Fruit fly (Drosophila melanogaster) whole organism, embryonic: ENCODE data around the gene CG9628.

Source experiments
- Bgb ChIP-seq: fragments of 200-800 bp; sonication (Bioruptor generic); IDR thresholded peaks from 2 replicates; pipeline ENCODE4 v1.3.6; 2022; ENCODE audit warnings: missing biosample characterization, missing genetic modification characterization; ENCODE audit not compliant: partially characterized antibody
- CG10267 ChIP-seq: fragments of 200-800 bp; sonication (Bioruptor generic); optimal IDR thresholded peaks from 2 replicates; lab custom pipeline; 2018; ENCODE audit warnings: missing biosample characterization, mild to moderate bottlenecking, missing genetic modification characterization, moderate library complexity
- CG11093 ChIP-seq: fragments of 200-800 bp; sonication (Bioruptor generic); IDR thresholded peaks from 3 replicates; pipeline ENCODE4 v1.3.6; 2022; ENCODE audit warnings: missing biosample characterization, missing genetic modification characterization
- CG11695 ChIP-seq: fragments of 200-800 bp; sonication (Bioruptor generic); IDR thresholded peaks from 3 replicates; pipeline ENCODE4 v1.3.6; 2022; ENCODE audit warnings: missing biosample characterization, missing genetic modification characterization
- CG12219 ChIP-seq: fragments of 200-800 bp; sonication (Bioruptor generic); optimal IDR thresholded peaks from 3 replicates; lab custom pipeline; 2018; ENCODE audit warnings: missing biosample characterization, mild to moderate bottlenecking, missing genetic modification characterization
- CG12769 ChIP-seq: fragments of 200-800 bp; sonication (Bioruptor generic); optimal IDR thresholded peaks from 2 replicates; lab custom pipeline; 2019; ENCODE audit warnings: missing biosample characterization, mild to moderate bottlenecking, missing genetic modification characterization, moderate library complexity
- CG15073 ChIP-seq: fragments of 200-800 bp; sonication (Bioruptor generic); optimal IDR thresholded peaks from 2 replicates; lab custom pipeline; 2016; ENCODE audit warnings: missing biosample characterization, missing genetic modification characterization
- CG15696 ChIP-seq: fragments of 200-800 bp; sonication (Bioruptor generic); optimal IDR thresholded peaks from 2 replicates; lab custom pipeline; 2019; ENCODE audit warnings: missing biosample characterization, mild to moderate bottlenecking, missing genetic modification characterization, moderate library complexity
- CG1602 ChIP-seq: fragments of 200-800 bp; sonication (Bioruptor generic); optimal IDR thresholded peaks from 3 replicates; lab custom pipeline; 2016; ENCODE audit warnings: missing biosample characterization, missing genetic modification characterization
- CG16863 ChIP-seq: fragments of 200-800 bp; sonication (Bioruptor generic); optimal IDR thresholded peaks from 3 replicates; lab custom pipeline; 2016; ENCODE audit warnings: missing biosample characterization, missing genetic modification characterization
- CG17829 ChIP-seq: fragments of 200-800 bp; optimal IDR thresholded peaks from 2 replicates; lab custom pipeline; 2019; ENCODE audit warnings: missing biosample characterization, mild to moderate bottlenecking, missing genetic modification characterization, moderate library complexity
- CG1832 ChIP-seq: fragments of 200-800 bp; sonication (Bioruptor generic); optimal IDR thresholded peaks from 2 replicates; lab custom pipeline; 2017; ENCODE audit warnings: missing biosample characterization, mild to moderate bottlenecking, missing genetic modification characterization, inconsistent platforms
- CG3065 ChIP-seq: fragments of 200-800 bp; sonication (Bioruptor generic); optimal IDR thresholded peaks from 2 replicates; lab custom pipeline; 2016; ENCODE audit warnings: missing biosample characterization, missing genetic modification characterization
- CG4707 ChIP-seq: fragments of 200-800 bp; sonication (Bioruptor generic); optimal IDR thresholded peaks from 2 replicates; lab custom pipeline; 2018; ENCODE audit warnings: missing biosample characterization, mild to moderate bottlenecking, missing genetic modification characterization, moderate library complexity
- CG5180 ChIP-seq: fragments of 200-800 bp; sonication (Bioruptor generic); optimal IDR thresholded peaks from 3 replicates; lab custom pipeline; 2017; ENCODE audit warnings: missing biosample characterization, missing genetic modification characterization, mild to moderate bottlenecking, moderate library complexity, missing genetic modification reagents
- CG7928 ChIP-seq: fragments of 200-800 bp; sonication (Bioruptor generic); optimal IDR thresholded peaks from 2 replicates; lab custom pipeline; 2017; ENCODE audit warnings: missing biosample characterization, mild to moderate bottlenecking, missing genetic modification characterization
- CG9817 ChIP-seq: fragments of 200-800 bp; sonication (Bioruptor generic); optimal IDR thresholded peaks from 2 replicates; lab custom pipeline; 2018; ENCODE audit warnings: missing biosample characterization, mild to moderate bottlenecking, missing genetic modification characterization, moderate library complexity
- CkIIα-i1 ChIP-seq: fragments of 200-800 bp; sonication (Bioruptor generic); IDR thresholded peaks from 2 replicates; pipeline ENCODE4 v1.3.6; 2022; ENCODE audit warnings: missing biosample characterization, missing genetic modification characterization
- D ChIP-seq, 2 experiments: fragments of 200-800 bp in 1 of 2; fragments of >200 bp in 1 of 2; sonication (Bioruptor generic) in 1 of 2; optimal IDR thresholded peaks; 2 replicates in 1 of 2; 3 replicates in 1 of 2; lab custom pipeline; 2017; ENCODE audit warnings: mild to moderate bottlenecking in 1 of 2, missing biosample characterization in 1 of 2, missing genetic modification characterization in 1 of 2, missing genetic modification reagents in 1 of 2
- Doc2 ChIP-seq: fragments of 200-800 bp; sonication (Bioruptor generic); IDR thresholded peaks from 2 replicates; pipeline ENCODE4 v1.3.6; 2022; ENCODE audit warnings: missing biosample characterization, missing genetic modification characterization
- HmgD ChIP-seq: fragments of 200-800 bp; sonication (Bioruptor generic); optimal IDR thresholded peaks from 3 replicates; lab custom pipeline; 2016; ENCODE audit warnings: missing biosample characterization, missing genetic modification characterization
- HmgZ ChIP-seq: fragments of 200-800 bp; sonication (Bioruptor generic); optimal IDR thresholded peaks from 2 replicates; lab custom pipeline; 2018; ENCODE audit warnings: missing biosample characterization, mild to moderate bottlenecking, missing genetic modification characterization
- Max ChIP-seq: fragments of 200-800 bp; sonication (Bioruptor generic); optimal IDR thresholded peaks from 2 replicates; lab custom pipeline; 2016; ENCODE audit warnings: missing biosample characterization, mild to moderate bottlenecking, missing genetic modification characterization
- Mes4 ChIP-seq: fragments of 200-800 bp; sonication (Bioruptor generic); optimal IDR thresholded peaks from 2 replicates; lab custom pipeline; 2016; ENCODE audit warnings: missing biosample characterization, missing genetic modification characterization
- Mrtf ChIP-seq: fragments of 200-800 bp; sonication (Bioruptor generic); IDR thresholded peaks from 3 replicates; pipeline ENCODE4 v1.3.6; 2022; ENCODE audit warnings: missing biosample characterization, missing genetic modification characterization
- Six4 ChIP-seq: fragments of 200-800 bp; sonication (Bioruptor generic); optimal IDR thresholded peaks from 2 replicates; lab custom pipeline; 2016; ENCODE audit warnings: missing biosample characterization, missing genetic modification characterization
- Sry-β ChIP-seq: fragments of 200-800 bp; sonication (Bioruptor generic); optimal IDR thresholded peaks from 2 replicates; lab custom pipeline; 2018; ENCODE audit warnings: missing biosample characterization, mild to moderate bottlenecking, missing genetic modification characterization, moderate library complexity
- TFAM ChIP-seq: fragments of 200-800 bp; sonication (Bioruptor generic); optimal IDR thresholded peaks from 2 replicates; lab custom pipeline; 2017; ENCODE audit warnings: missing biosample characterization, missing genetic modification characterization, inconsistent platforms
- Tbp ChIP-seq: fragments of >200 bp; optimal IDR thresholded peaks from 2 replicates; lab custom pipeline; 2018; ENCODE audit warnings: missing biosample characterization, missing genetic modification characterization
- bbx ChIP-seq: fragments of 200-800 bp; sonication (Bioruptor generic); IDR thresholded peaks from 2 replicates; pipeline ENCODE4 v1.3.6; 2022; ENCODE audit warnings: missing biosample characterization, missing genetic modification characterization; ENCODE audit not compliant: partially characterized antibody
- bowl ChIP-seq: fragments of 200-800 bp; sonication (Bioruptor generic); IDR thresholded peaks from 2 replicates; pipeline ENCODE4 v1.3.6; 2022; ENCODE audit warnings: missing biosample characterization, missing genetic modification characterization
- disco-r ChIP-seq: fragments of 200-800 bp; sonication (Bioruptor generic); optimal IDR thresholded peaks from 2 replicates; lab custom pipeline; 2016; ENCODE audit warnings: missing biosample characterization, missing genetic modification characterization
- fu2 ChIP-seq: fragments of 200-800 bp; sonication (Bioruptor generic); optimal IDR thresholded peaks from 2 replicates; lab custom pipeline; 2016; ENCODE audit warnings: missing biosample characterization, missing genetic modification characterization
- gem ChIP-seq: fragments of 200-800 bp; sonication (Bioruptor generic); optimal IDR thresholded peaks from 2 replicates; lab custom pipeline; 2019; ENCODE audit warnings: missing biosample characterization, mild to moderate bottlenecking, missing genetic modification characterization, moderate library complexity
- grn ChIP-seq: fragments of 200-800 bp; sonication (Bioruptor generic); optimal IDR thresholded peaks from 3 replicates; lab custom pipeline; 2017; ENCODE audit warnings: missing biosample characterization, missing genetic modification characterization
- gt ChIP-seq: fragments of 200-800 bp; sonication (Bioruptor generic); IDR thresholded peaks from 2 replicates; pipeline ENCODE4 v1.3.6; 2022; ENCODE audit warnings: missing biosample characterization, missing genetic modification characterization
- hb ChIP-seq: fragments of 200-800 bp; sonication (Bioruptor generic); IDR thresholded peaks from 3 replicates; pipeline ENCODE4 v1.3.6; 2022; ENCODE audit warnings: missing biosample characterization, missing genetic modification characterization; ENCODE audit not compliant: partially characterized antibody
- knrl ChIP-seq: fragments of 200-800 bp; sonication (Bioruptor generic); IDR thresholded peaks from 3 replicates; pipeline ENCODE4 v1.3.6; 2022; ENCODE audit warnings: missing biosample characterization, missing genetic modification characterization; ENCODE audit not compliant: partially characterized antibody
- lola ChIP-seq, 3 experiments: fragments of >200 bp in 2 of 3; fragments of 200-800 bp in 1 of 3; sonication (Bioruptor generic) in 1 of 3; optimal IDR thresholded peaks; 2 replicates each; lab custom pipeline; 2017 to 2019; ENCODE audit warnings: missing biosample characterization in 3 of 3, missing genetic modification characterization in 3 of 3, mild to moderate bottlenecking in 1 of 3, moderate library complexity in 1 of 3
- maf-S ChIP-seq: fragments of 200-800 bp; sonication (Bioruptor generic); optimal IDR thresholded peaks from 2 replicates; lab custom pipeline; 2016; ENCODE audit warnings: missing biosample characterization, missing genetic modification characterization
- onecut ChIP-seq: fragments of 200-800 bp; sonication (Bioruptor generic); IDR thresholded peaks from 2 replicates; pipeline ENCODE4 v1.3.6; 2022; ENCODE audit warnings: missing biosample characterization, missing genetic modification characterization
- pros ChIP-seq: fragments of 200-800 bp; sonication (Bioruptor generic); optimal IDR thresholded peaks from 3 replicates; lab custom pipeline; 2019; ENCODE audit warnings: missing biosample characterization, mild to moderate bottlenecking, missing genetic modification characterization, moderate library complexity
- sd ChIP-seq: fragments of 200-800 bp; sonication (Bioruptor generic); optimal IDR thresholded peaks from 3 replicates; lab custom pipeline; 2018; ENCODE audit warnings: missing biosample characterization, mild to moderate bottlenecking, missing genetic modification characterization, moderate library complexity
- sens ChIP-seq: fragments of 200-800 bp; sonication (Bioruptor generic); peaks from one replicate; lab custom pipeline; 2016; ENCODE audit warnings: missing biosample characterization, missing genetic modification characterization
- sens-2 ChIP-seq: fragments of 200-800 bp; sonication (Bioruptor generic); IDR thresholded peaks from 2 replicates; pipeline ENCODE4 v1.3.6; 2022; ENCODE audit warnings: missing biosample characterization, missing genetic modification characterization
- sima ChIP-seq: fragments of 200-800 bp; sonication (Bioruptor generic); optimal IDR thresholded peaks from 2 replicates; lab custom pipeline; 2016; ENCODE audit warnings: missing biosample characterization, missing genetic modification characterization
- sna ChIP-seq: fragments of 200-800 bp; sonication (Bioruptor generic); IDR thresholded peaks from 2 replicates; pipeline ENCODE4 v1.3.6; 2022; ENCODE audit warnings: missing biosample characterization, missing genetic modification characterization; ENCODE audit not compliant: partially characterized antibody
- tup ChIP-seq: fragments of 200-800 bp; sonication (Bioruptor generic); optimal IDR thresholded peaks from 2 replicates; lab custom pipeline; 2016; ENCODE audit warnings: missing biosample characterization, mild to moderate bottlenecking, missing genetic modification characterization, moderate library complexity
- z ChIP-seq: fragments of 200-800 bp; sonication (Bioruptor generic); IDR thresholded peaks from 3 replicates; pipeline ENCODE4 v1.3.6; 2022; ENCODE audit warnings: missing biosample characterization, missing genetic modification characterization

Gene CG9628

dm6 chr3L:14665802-14666351 is 43.3 kb downstream of the CG9628 start (continued):
- no peak for TF ChIP-seq z (GFP tag; lab: Robert Waterston, UW)
- TF ChIP-seq bbx (GFP tag; lab: Robert Waterston, UW) = 0 out of 2 replicates have a peak, but pooled peaks have one; percentile 11
- no peak for TF ChIP-seq knrl (GFP tag; lab: Robert Waterston, UW)
- no peak for TF ChIP-seq pros (GFP tag; lab: Kevin White, UChicago)
- peak; percentile 88 for TF ChIP-seq Six4 (GFP tag; lab: Kevin White, UChicago)
- peak; percentile 93 for TF ChIP-seq CG17829 (tag; lab: Kevin White, UChicago)
- no peak for TF ChIP-seq CkIIα-i1 (GFP tag; lab: Robert Waterston, UW)
- peak; percentile 61 for TF ChIP-seq grn (GFP tag; lab: Kevin White, UChicago)
- peak; percentile 79 for TF ChIP-seq disco-r
- peak; percentile 85 for TF ChIP-seq CG10267
- TF ChIP-seq maf-S (GFP tag; lab: Kevin White, UChicago) = peak; percentile 82
- peak; percentile 51 for TF ChIP-seq CG7928 (GFP tag; lab: Kevin White, UChicago)
- TF ChIP-seq CG5180 = peak; percentile 78
- TF ChIP-seq onecut (GFP tag; lab: Robert Waterston, UW) = peak; percentile 88
- TF ChIP-seq fu2 = peak; percentile 81
- TF ChIP-seq CG9817 (tag; lab: Kevin White, UChicago) = peak; percentile 81
- TF ChIP-seq CG1832 (GFP tag; lab: Kevin White, UChicago) = no peak
- TF ChIP-seq CG11093 (GFP tag; lab: Robert Waterston, UW) = peak; percentile 78; the same call in 2 of the 3 replicates
- peak; percentile 83 for TF ChIP-seq sens-2 (GFP tag; lab: Robert Waterston, UW)
- no peak for TF ChIP-seq Tbp (GFP tag; lab: Kevin White, UChicago)
- peak; percentile 88 for TF ChIP-seq HmgZ (tag; lab: Kevin White, UChicago)
- peak; percentile 72 for TF ChIP-seq sima (GFP tag; lab: Kevin White, UChicago)
- no peak for TF ChIP-seq D (optimal IDR thresholded peaks at IDR 0.05; lab: Kevin White, UChicago)
- TF ChIP-seq D (GFP tag; optimal IDR thresholded peaks at IDR 0.05; lab: Kevin White, UChicago) = peak; percentile 89
- peak; percentile 92 for TF ChIP-seq gem (tag; lab: Kevin White, UChicago)
- TF ChIP-seq Mes4 (GFP tag; lab: Kevin White, UChicago) = peak; percentile 88
- TF ChIP-seq CG15073 (GFP tag; lab: Kevin White, UChicago) = peak; percentile 45
- TF ChIP-seq CG4707 (GFP tag; lab: Kevin White, UChicago) = peak; percentile 86
- peak; percentile 76 for TF ChIP-seq HmgD (GFP tag; lab: Kevin White, UChicago)
- peak; percentile 83 for TF ChIP-seq Max
- TF ChIP-seq CG11695 = peak; percentile 85
- peak; percentile 92 for TF ChIP-seq CG12769 (tag; lab: Kevin White, UChicago)
- TF ChIP-seq Sry-β (GFP tag; lab: Kevin White, UChicago) = peak; percentile 52
- TF ChIP-seq sd (tag; lab: Kevin White, UChicago) = peak; percentile 64
- peak; percentile 79 for TF ChIP-seq tup (GFP tag; lab: Kevin White, UChicago)
- peak; percentile 99 for TF ChIP-seq sens (GFP tag; lab: Kevin White, UChicago)
- TF ChIP-seq TFAM (GFP tag; lab: Kevin White, UChicago) = peak; percentile 49
- TF ChIP-seq CG15696 (tag; lab: Kevin White, UChicago) = peak; percentile 88
- TF ChIP-seq Mrtf (GFP tag; lab: Robert Waterston, UW) = peak; percentile 77
- 0 out of 2 replicates have a peak, but pooled peaks have one; percentile 40 for TF ChIP-seq Doc2 (GFP tag; lab: Robert Waterston, UW)
- peak in 1 of 3 experiments; percentile 89 for TF ChIP-seq lola (GFP tag; optimal IDR thresholded peaks at IDR 0.05; lab: Kevin White, UChicago)
- TF ChIP-seq gt = peak; percentile 57
- TF ChIP-seq CG3065 (GFP tag; lab: Kevin White, UChicago) = peak; percentile 81
- TF ChIP-seq CG12219 (GFP tag; lab: Kevin White, UChicago) = peak; percentile 92
- no peak for TF ChIP-seq Bgb
- TF ChIP-seq hb (GFP tag; lab: Robert Waterston, UW) = no peak
- TF ChIP-seq sna (GFP tag; lab: Robert Waterston, UW) = no peak
- 0 out of 2 replicates have a peak, but pooled peaks have one; percentile 57 for TF ChIP-seq bowl (GFP tag; lab: Robert Waterston, UW)
- peak; percentile 88 for TF ChIP-seq CG16863 (GFP tag; lab: Kevin White, UChicago)
- peak; percentile 87 for TF ChIP-seq CG1602 (GFP tag; lab: Kevin White, UChicago)
